Worm (Caenorhabditis elegans) whole organism, L1 larva: ENCODE results near the gene R08C7.11.

Experiments used
- C04F5.9 ChIP-seq: sonication (generic microtip); optimal IDR thresholded peaks from 2 replicates; lab custom pipeline; 2016; ENCODE audit warnings: missing genetic modification characterization, missing compliant biosample characterization
- C16A3.4 ChIP-seq: fragments of 150-350 bp; optimal IDR thresholded peaks from 2 replicates; lab custom pipeline; 2014; ENCODE audit warnings: missing biosample characterization, missing genetic modification characterization
- aha-1 ChIP-seq: fragments of 150-350 bp; optimal IDR thresholded peaks from 2 replicates; lab custom pipeline; 2014; ENCODE audit warnings: missing biosample characterization, missing genetic modification characterization
- alr-1 ChIP-seq: fragments of 200-800 bp; sonication (Bioruptor generic); optimal IDR thresholded peaks from 2 replicates; lab custom pipeline; 2018; ENCODE audit warnings: borderline replicate concordance, mild to moderate bottlenecking, missing genetic modification characterization, missing compliant biosample characterization
- aly-2 ChIP-seq: fragments of 150-350 bp; optimal IDR thresholded peaks from 2 replicates; lab custom pipeline; 2014; ENCODE audit warnings: missing biosample characterization, missing genetic modification characterization
- ceh-63 ChIP-seq: fragments of 200-800 bp; sonication (Bioruptor generic); optimal IDR thresholded peaks from 2 replicates; lab custom pipeline; 2018; ENCODE audit warnings: mild to moderate bottlenecking, missing genetic modification characterization, missing compliant biosample characterization
- ceh-8 ChIP-seq: fragments of 200-800 bp; sonication (Bioruptor generic); optimal IDR thresholded peaks from 2 replicates; lab custom pipeline; 2018; ENCODE audit warnings: mild to moderate bottlenecking, missing genetic modification characterization, moderate library complexity, missing compliant biosample characterization
- ceh-82 ChIP-seq, 3 experiments: fragments of 150-350 bp in 1 of 3; sonication (generic microtip) in 2 of 3; optimal IDR thresholded peaks; 2 replicates each; lab custom pipeline; 2014 to 2017; ENCODE audit warnings: missing biosample characterization in 3 of 3, missing genetic modification characterization in 3 of 3
- ceh-88 ChIP-seq: fragments of 200-800 bp; sonication (Bioruptor generic); IDR thresholded peaks from 2 replicates; pipeline ENCODE4 v1.3.6; 2022; ENCODE audit warnings: missing genetic modification characterization, missing compliant biosample characterization
- ceh-90 ChIP-seq: sonication (generic microtip); optimal IDR thresholded peaks from 2 replicates; lab custom pipeline; 2016; ENCODE audit warnings: missing genetic modification characterization, missing compliant biosample characterization
- ces-1 ChIP-seq: fragments of 150-350 bp; optimal IDR thresholded peaks from 2 replicates; lab custom pipeline; 2014; ENCODE audit warnings: missing biosample characterization, missing genetic modification reagents, missing genetic modification characterization
- dpl-1 ChIP-seq, 3 experiments: fragments of 150-350 bp in 2 of 3; sonication (generic microtip) in 1 of 3; optimal IDR thresholded peaks; 2 replicates each; lab custom pipeline; 2014 to 2017; ENCODE audit warnings: missing biosample characterization in 3 of 3, missing genetic modification characterization in 3 of 3, missing genetic modification reagents in 3 of 3
- dsc-1 ChIP-seq: sonication (generic microtip); optimal IDR thresholded peaks from 2 replicates; lab custom pipeline; 2016; ENCODE audit warnings: mild to moderate bottlenecking, missing genetic modification characterization, missing compliant biosample characterization
- efl-1 ChIP-seq, 4 experiments: fragments of 150-350 bp; optimal IDR thresholded peaks in 3 of 4; peaks in 1 of 4; 1 replicate in 1 of 4; 2 replicates in 3 of 4; lab custom pipeline; 2014; ENCODE audit warnings: missing biosample characterization in 2 of 4, missing genetic modification characterization in 2 of 4, missing genetic modification reagents in 2 of 4
- egl-27 ChIP-seq, 2 experiments: fragments of 150-350 bp in 1 of 2; sonication (generic microtip); optimal IDR thresholded peaks; 3 replicates each; lab custom pipeline; 2017 to 2018; ENCODE audit warnings: missing biosample characterization in 2 of 2, missing genetic modification characterization in 2 of 2, missing genetic modification reagents in 2 of 2
- elt-2 ChIP-seq: sonication (generic microtip); optimal IDR thresholded peaks from 2 replicates; lab custom pipeline; 2016; ENCODE audit warnings: missing genetic modification characterization, mild to moderate bottlenecking, inconsistent platforms, missing compliant biosample characterization, missing genetic modification reagents
- fkh-4 ChIP-seq: sonication (generic microtip); optimal IDR thresholded peaks from 2 replicates; lab custom pipeline; 2016; ENCODE audit warnings: missing compliant biosample characterization, missing genetic modification characterization, borderline replicate concordance
- fkh-8 ChIP-seq: sonication (generic microtip); optimal IDR thresholded peaks from 2 replicates; lab custom pipeline; 2016; ENCODE audit warnings: mild to moderate bottlenecking, missing genetic modification characterization, missing compliant biosample characterization
- grh-1 ChIP-seq: fragments of 200-800 bp; sonication (Bioruptor generic); IDR thresholded peaks from 2 replicates; pipeline ENCODE4 v1.3.6; 2022; ENCODE audit warnings: missing genetic modification reagents, missing genetic modification characterization, missing compliant biosample characterization
- hlh-17 ChIP-seq: fragments of 200-800 bp; sonication (Bioruptor generic); optimal IDR thresholded peaks from 2 replicates; lab custom pipeline; 2018; ENCODE audit warnings: missing genetic modification characterization, mild to moderate bottlenecking, missing compliant biosample characterization, moderate library complexity, borderline replicate concordance
- hpl-2 ChIP-seq: fragments of 150-350 bp; optimal IDR thresholded peaks from 2 replicates; lab custom pipeline; 2014; ENCODE audit warnings: missing biosample characterization, missing genetic modification reagents, missing genetic modification characterization
- jun-1 ChIP-seq: fragments of 150-350 bp; optimal IDR thresholded peaks from 2 replicates; lab custom pipeline; 2014; ENCODE audit warnings: missing biosample characterization, missing genetic modification reagents, missing genetic modification characterization
- lin-13 ChIP-seq: fragments of 150-350 bp; optimal IDR thresholded peaks from 2 replicates; lab custom pipeline; 2014; ENCODE audit warnings: missing biosample characterization, missing genetic modification reagents, missing genetic modification characterization
- lin-35 ChIP-seq, 2 experiments: fragments of 150-350 bp; optimal IDR thresholded peaks; 2 replicates each; lab custom pipeline; 2014; ENCODE audit warnings: missing biosample characterization in 2 of 2, missing genetic modification characterization in 2 of 2, missing genetic modification reagents in 2 of 2
- lin-39 ChIP-seq: fragments of 150-350 bp; optimal IDR thresholded peaks from 2 replicates; lab custom pipeline; 2014; ENCODE audit warnings: missing biosample characterization, missing genetic modification reagents, missing genetic modification characterization
- lsy-2 ChIP-seq, 2 experiments: fragments of 150-350 bp; optimal IDR thresholded peaks; 2 replicates each; lab custom pipeline; 2014; ENCODE audit warnings: missing biosample characterization in 2 of 2, missing genetic modification characterization in 2 of 2
- mab-9 ChIP-seq: fragments of 200-800 bp; sonication (Bioruptor generic); IDR thresholded peaks from 2 replicates; pipeline ENCODE4 v1.3.6; 2022; ENCODE audit warnings: missing genetic modification reagents, missing genetic modification characterization, missing compliant biosample characterization
- mdl-1 ChIP-seq, 2 experiments: fragments of 150-350 bp; optimal IDR thresholded peaks; 2 replicates each; lab custom pipeline; 2014 to 2017; ENCODE audit warnings: missing biosample characterization in 2 of 2, missing genetic modification characterization in 2 of 2, inconsistent platforms in 1 of 2
- mep-1 ChIP-seq: fragments of 150-350 bp; optimal IDR thresholded peaks from 2 replicates; lab custom pipeline; 2014; ENCODE audit warnings: missing biosample characterization, missing genetic modification characterization
- nhr-11 ChIP-seq: fragments of 150-350 bp; optimal IDR thresholded peaks from 2 replicates; lab custom pipeline; 2014; ENCODE audit warnings: missing biosample characterization, missing genetic modification characterization
- nhr-19 ChIP-seq: fragments of 200-800 bp; sonication (Bioruptor generic); conservative IDR thresholded peaks from 2 replicates; pipeline ENCODE4 v1.3.6; 2022; ENCODE audit warnings: missing genetic modification characterization, missing compliant biosample characterization
- nhr-20 ChIP-seq: sonication (generic microtip); optimal IDR thresholded peaks from 2 replicates; lab custom pipeline; 2016; ENCODE audit warnings: mild to moderate bottlenecking, missing genetic modification characterization, missing compliant biosample characterization
- nhr-237 ChIP-seq: fragments of 150-350 bp; optimal IDR thresholded peaks from 2 replicates; lab custom pipeline; 2014; ENCODE audit warnings: missing biosample characterization, missing genetic modification characterization
- nhr-28 ChIP-seq: fragments of 150-350 bp; optimal IDR thresholded peaks from 2 replicates; lab custom pipeline; 2014; ENCODE audit warnings: missing biosample characterization, missing genetic modification characterization
- nhr-47 ChIP-seq: sonication (generic microtip); optimal IDR thresholded peaks from 2 replicates; lab custom pipeline; 2016; ENCODE audit warnings: mild to moderate bottlenecking, missing genetic modification characterization, moderate library complexity, missing compliant biosample characterization
- nhr-71 ChIP-seq: sonication (generic microtip); optimal IDR thresholded peaks from 2 replicates; lab custom pipeline; 2016; ENCODE audit warnings: mild to moderate bottlenecking, missing genetic modification characterization, moderate library complexity, missing compliant biosample characterization
- nhr-76 ChIP-seq: sonication (generic microtip); optimal IDR thresholded peaks from 2 replicates; lab custom pipeline; 2017; ENCODE audit warnings: missing biosample characterization, missing genetic modification characterization
- nhr-84 ChIP-seq: sonication (generic microtip); optimal IDR thresholded peaks from 2 replicates; lab custom pipeline; 2017; ENCODE audit warnings: missing biosample characterization, missing genetic modification characterization
- pax-3 ChIP-seq: fragments of 200-800 bp; sonication (Bioruptor generic); optimal IDR thresholded peaks from 2 replicates; lab custom pipeline; 2018; ENCODE audit warnings: mild to moderate bottlenecking, missing genetic modification characterization, moderate library complexity, missing compliant biosample characterization
- pqm-1 ChIP-seq: sonication (generic microtip); optimal IDR thresholded peaks from 3 replicates; lab custom pipeline; 2017; ENCODE audit warnings: missing biosample characterization, missing genetic modification characterization
- rnt-1 ChIP-seq: sonication (generic microtip); optimal IDR thresholded peaks from 2 replicates; lab custom pipeline; 2016; ENCODE audit warnings: mild to moderate bottlenecking, missing genetic modification characterization, moderate library complexity, missing compliant biosample characterization
- sox-4 ChIP-seq: sonication (generic microtip); optimal IDR thresholded peaks from 2 replicates; lab custom pipeline; 2016; ENCODE audit warnings: missing genetic modification characterization, missing compliant biosample characterization
- sptf-1 ChIP-seq: fragments of 150-350 bp; optimal IDR thresholded peaks from 2 replicates; lab custom pipeline; 2014; ENCODE audit warnings: missing biosample characterization, missing genetic modification characterization
- swsn-7 ChIP-seq: sonication (generic microtip); optimal IDR thresholded peaks from 2 replicates; lab custom pipeline; 2016; ENCODE audit warnings: missing genetic modification characterization, missing compliant biosample characterization
- tbx-2 ChIP-seq: sonication (generic microtip); optimal IDR thresholded peaks from 2 replicates; lab custom pipeline; 2016; ENCODE audit warnings: missing genetic modification characterization, missing compliant biosample characterization
- unc-62 ChIP-seq: fragments of 150-350 bp; optimal IDR thresholded peaks from 2 replicates; lab custom pipeline; 2014; ENCODE audit warnings: missing biosample characterization, missing genetic modification reagents, missing genetic modification characterization
- unc-86 ChIP-seq: sonication (generic microtip); optimal IDR thresholded peaks from 2 replicates; lab custom pipeline; 2016; ENCODE audit warnings: missing genetic modification characterization, missing compliant biosample characterization
- vab-15 ChIP-seq: sonication (generic microtip); optimal IDR thresholded peaks from 2 replicates; lab custom pipeline; 2017; ENCODE audit warnings: missing genotype, mild to moderate bottlenecking, missing genetic modification characterization, missing compliant biosample characterization
- zag-1 ChIP-seq: fragments of 150-350 bp; optimal IDR thresholded peaks from 2 replicates; lab custom pipeline; 2014; ENCODE audit warnings: missing biosample characterization, missing genetic modification characterization
- zip-4 ChIP-seq: fragments of 200-800 bp; sonication (Bioruptor generic); optimal IDR thresholded peaks from 2 replicates; lab custom pipeline; 2018; ENCODE audit warnings: mild to moderate bottlenecking, missing genetic modification characterization, moderate library complexity, missing compliant biosample characterization
- ztf-4 ChIP-seq: fragments of 150-350 bp; optimal IDR thresholded peaks from 2 replicates; lab custom pipeline; 2014; ENCODE audit warnings: missing biosample characterization, missing genetic modification characterization

The R08C7.11 gene

DNA sequence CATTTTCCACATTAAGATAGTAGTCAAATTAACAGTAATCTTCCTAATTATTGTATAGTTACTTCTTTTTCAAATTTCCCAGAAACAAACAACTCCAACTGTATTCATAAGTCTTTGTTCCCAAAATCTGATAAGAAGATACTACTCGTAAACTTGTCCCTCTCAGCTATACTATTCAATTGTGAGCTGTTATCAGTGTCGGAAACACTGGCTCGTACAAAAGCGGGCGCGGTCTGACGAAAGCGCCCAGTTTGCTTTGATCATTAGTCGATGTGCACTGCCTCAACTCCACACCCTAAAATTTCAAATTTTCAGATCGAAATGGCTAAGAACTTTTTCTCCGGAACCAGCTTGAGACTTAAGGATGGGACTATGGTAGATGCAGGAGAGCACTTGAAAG, 32.0 kb upstream of the R08C7.11 start, which contains the start of gene trx-3 (continued):
- TF ChIP-seq aly-2 (tag; lab: Kevin White, UChicago): no peak

DNA sequence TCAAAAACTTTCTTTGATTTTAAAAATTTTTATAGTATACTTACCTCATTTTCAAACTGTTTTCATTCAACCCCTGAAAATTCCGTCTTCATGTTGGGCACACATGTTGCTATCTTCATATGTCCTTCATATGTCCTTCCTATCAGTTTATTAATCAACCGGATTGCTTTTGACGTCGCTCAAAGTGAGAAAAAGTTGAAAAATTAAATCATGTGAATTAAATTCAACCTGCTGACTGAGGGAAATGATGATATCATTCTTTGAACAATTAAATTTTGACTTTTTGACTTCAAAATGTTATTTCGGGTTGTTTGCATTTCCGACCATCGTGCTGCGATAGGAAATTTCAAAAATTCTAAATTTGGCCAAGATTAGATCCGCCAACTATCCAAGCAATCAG, 29.8 kb upstream of the R08C7.11 start:
- TF ChIP-seq pax-3 (tag; lab: Kevin White, UChicago): no peak
- peak; percentile 41 for TF ChIP-seq elt-2 (tag; lab: Kevin White, UChicago)
- TF ChIP-seq unc-86: no peak
- TF ChIP-seq nhr-76: no peak
- peak; percentile 17 for TF ChIP-seq nhr-20 (tag; lab: Kevin White, UChicago)
- no peak for TF ChIP-seq nhr-28 (tag; lab: Kevin White, UChicago)
- TF ChIP-seq ceh-8 (GFP tag; lab: Kevin White, UChicago): no peak
- TF ChIP-seq unc-62 (GFP tag; lab: Kevin White, UChicago): no peak
- TF ChIP-seq C16A3.4 (tag; lab: Kevin White, UChicago): no peak
- TF ChIP-seq pqm-1 (tag; lab: Kevin White, UChicago): no peak
- TF ChIP-seq lsy-2 (tag; optimal IDR thresholded peaks at IDR 0.05; lab: Kevin White, UChicago): no peak
- no peak for TF ChIP-seq lin-13 (GFP tag; lab: Kevin White, UChicago)
- no peak for TF ChIP-seq dpl-1 (GFP tag; optimal IDR thresholded peaks at IDR 0.05; lab: Kevin White, UChicago)
- no peak for TF ChIP-seq ztf-4
- no peak for TF ChIP-seq ces-1 (GFP tag; lab: Kevin White, UChicago)
- TF ChIP-seq ceh-88: no peak
- no peak for TF ChIP-seq vab-15
- TF ChIP-seq mdl-1 (tag; optimal IDR thresholded peaks at IDR 0.05; lab: Kevin White, UChicago): no peak
- no peak for TF ChIP-seq sox-4 (tag; lab: Kevin White, UChicago)
- no peak for TF ChIP-seq hpl-2 (GFP tag; lab: Kevin White, UChicago)
- no peak for TF ChIP-seq fkh-8 (tag; lab: Kevin White, UChicago)
- TF ChIP-seq nhr-71 (tag; lab: Kevin White, UChicago): peak; percentile 35
- no peak for TF ChIP-seq nhr-47 (tag; lab: Kevin White, UChicago)
- no peak for TF ChIP-seq grh-1 (GFP tag; lab: Robert Waterston, UW)
- TF ChIP-seq hlh-17 (GFP tag; lab: Kevin White, UChicago): no peak
- TF ChIP-seq zag-1 (tag; lab: Kevin White, UChicago): no peak
- TF ChIP-seq alr-1 (tag; lab: Kevin White, UChicago): no peak
- peak in 1 of 2 experiments; percentile 42 for TF ChIP-seq lin-35 (GFP tag; optimal IDR thresholded peaks at IDR 0.05; lab: Kevin White, UChicago)
- no peak for TF ChIP-seq nhr-84 (tag; lab: Kevin White, UChicago)
- no peak for TF ChIP-seq nhr-11 (tag; lab: Kevin White, UChicago)
- TF ChIP-seq egl-27 (tag; optimal IDR thresholded peaks at IDR 0.05; lab: Kevin White, UChicago): no peak
- no peak for TF ChIP-seq tbx-2 (tag; lab: Kevin White, UChicago)
- no peak for TF ChIP-seq ceh-63 (GFP tag; lab: Kevin White, UChicago)
- TF ChIP-seq jun-1 (tag; lab: Kevin White, UChicago): no peak
- no peak for TF ChIP-seq rnt-1
- no peak for TF ChIP-seq swsn-7
- TF ChIP-seq nhr-19 (GFP tag; lab: Robert Waterston, UW): peak; percentile 20; the same call in 1 of the 2 replicates
- no peak for TF ChIP-seq ceh-82 (tag; optimal IDR thresholded peaks at IDR 0.05; lab: Kevin White, UChicago)
- TF ChIP-seq mep-1: no peak
- TF ChIP-seq efl-1 (optimal IDR thresholded peaks at IDR 0.05; lab: Kevin White, UChicago): no peak
- peak in 1 of 2 experiments; percentile 67 for TF ChIP-seq efl-1 (GFP tag; optimal IDR thresholded peaks at IDR 0.05 in 1 of 2; lab: Kevin White, UChicago)
- no peak for TF ChIP-seq zip-4 (GFP tag; lab: Kevin White, UChicago)
- no peak for TF ChIP-seq lin-39 (tag; lab: Kevin White, UChicago)
- TF ChIP-seq nhr-237 (tag; lab: Kevin White, UChicago): no peak
- TF ChIP-seq aha-1 (tag; lab: Kevin White, UChicago): no peak
- TF ChIP-seq C04F5.9: no peak
- no peak for TF ChIP-seq dsc-1
- TF ChIP-seq sptf-1: no peak
- TF ChIP-seq ceh-90 (tag; lab: Kevin White, UChicago): no peak
- no peak for TF ChIP-seq mab-9 (GFP tag; lab: Robert Waterston, UW)
- no peak for TF ChIP-seq fkh-4 (tag; lab: Kevin White, UChicago)
